Fruit fly (Drosophila melanogaster): Measurements from ENCODE around the gene CG12814.

DNA sequence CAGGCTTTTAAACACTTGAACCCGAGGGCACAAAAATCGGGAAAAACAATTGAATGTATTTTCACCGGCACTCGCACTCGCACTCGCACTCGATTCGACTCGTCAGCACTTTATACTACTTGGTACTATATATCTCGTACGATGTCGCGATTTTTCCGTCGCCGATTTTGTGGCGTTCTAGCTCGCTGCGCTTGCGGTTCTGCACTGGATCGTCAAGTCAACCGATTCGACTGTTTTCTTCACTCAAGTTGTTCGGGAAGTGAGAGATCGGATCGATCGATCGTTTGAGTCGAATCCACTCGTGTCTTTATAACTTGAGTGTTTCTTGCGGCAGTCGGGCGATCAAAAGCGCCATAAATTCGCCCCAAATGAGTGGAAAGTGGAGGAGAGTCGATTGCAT is 23.4 kb upstream of the CG12814 start, which contains the start of gene Timp:
- TF ChIP-seq CTCF (optimal IDR thresholded peaks at IDR 0.05) (no peak), CG8478 (optimal IDR thresholded peaks at IDR 0.05) (no peak)

Measured in S2 (cell line).